Worm (Caenorhabditis elegans): ENCODE data around the gene Y45F3A.4.

Y45F3A.4 gene

ce11 chrIII:10578873-10579272 is 3.7 kb upstream of the Y45F3A.4 start:
- no peak for TF ChIP-seq somi-1 (GFP tag; optimal IDR thresholded peaks at IDR 0.05)
- TF ChIP-seq lsl-1 (GFP tag; optimal IDR thresholded peaks at IDR 0.05): no peak
- TF ChIP-seq ZK185.1 (tag; optimal IDR thresholded peaks at IDR 0.05; ENCODE audit: poor library complexity, severe bottlenecking): no peak

ce11 chrIII:10577782-10578181 is 2.6 kb upstream of the Y45F3A.4 start:
- TF ChIP-seq T07F8.4 (tag; optimal IDR thresholded peaks at IDR 0.05) (no peak), atf-7 (tag; optimal IDR thresholded peaks at IDR 0.05) (no peak), F33H1.4 (GFP tag; IDR thresholded peaks at IDR 0.05) (no peak), gei-17 (GFP tag; optimal IDR thresholded peaks at IDR 0.05) (no peak), unc-62 (GFP tag; optimal IDR thresholded peaks at IDR 0.05) (no peak), madf-10 (tag; optimal IDR thresholded peaks at IDR 0.05) (no peak), K11D2.4 (GFP tag; IDR thresholded peaks at IDR 0.05) (no peak), sptf-2 (GFP tag; optimal IDR thresholded peaks at IDR 0.05) (no peak), T26A5.8 (tag; optimal IDR thresholded peaks at IDR 0.05) (no peak), F57A8.1 (GFP tag; optimal IDR thresholded peaks at IDR 0.05) (no peak), Y53F4B.3 (GFP tag; IDR thresholded peaks at IDR 0.05) (no peak), mel-28 (tag; optimal IDR thresholded peaks at IDR 0.05; ENCODE audit: borderline replicate concordance) (no peak), nhr-120 (GFP tag; IDR thresholded peaks at IDR 0.05) (no peak), chd-7 (tag; optimal IDR thresholded peaks at IDR 0.05) (no peak), madf-8 (GFP tag; conservative IDR thresholded peaks at IDR 0.05) (no peak), die-1 (tag; optimal IDR thresholded peaks at IDR 0.05) (no peak), hsf-1 (GFP tag; IDR thresholded peaks at IDR 0.05) (no peak)

- TF ChIP-seq snpc-4 (GFP tag; optimal IDR thresholded peaks at IDR 0.05) (peak; percentile 70), snpc-4 (tag; optimal IDR thresholded peaks at IDR 0.05) (peak in 3 of 4 experiments; percentile 62 to 95 (median 93)), snpc-1.1 (tag; optimal IDR thresholded peaks at IDR 0.05; ENCODE audit: insufficient read depth) (peak; percentile 73), hmg-1.2 (GFP tag; IDR thresholded peaks at IDR 0.05) (0 out of 2 replicates have a peak, but pooled peaks have one; percentile 28)
Observed at ce11 chrIII:10576316-10576715, 1.1 kb upstream of the Y45F3A.4 start.

- TF ChIP-seq hmg-20 (GFP tag; IDR thresholded peaks at IDR 0.05) (no peak), B0035.1 (tag; optimal IDR thresholded peaks at IDR 0.05) (no peak), repo-1 (tag; optimal IDR thresholded peaks at IDR 0.05) (no peak), unc-62 (GFP tag; optimal IDR thresholded peaks at IDR 0.05) (no peak), F57A8.1 (GFP tag; optimal IDR thresholded peaks at IDR 0.05) (no peak), nfya-1 (tag; optimal IDR thresholded peaks at IDR 0.05; ENCODE audit: borderline replicate concordance, insufficient read depth) (no peak), atf-7 (tag; optimal IDR thresholded peaks at IDR 0.05) (no peak), F39B2.1 (GFP tag; IDR thresholded peaks at IDR 0.05) (no peak), snpc-1.1 (tag; optimal IDR thresholded peaks at IDR 0.05; ENCODE audit: insufficient read depth) (no peak), ztf-6 (GFP tag; IDR thresholded peaks at IDR 0.05) (no peak), sdz-38 (tag; optimal IDR thresholded peaks at IDR 0.05) (no peak), let-607 (tag; optimal IDR thresholded peaks at IDR 0.05) (no peak), cebp-2 (GFP tag; IDR thresholded peaks at IDR 0.05) (no peak), nhr-80 (tag; optimal IDR thresholded peaks at IDR 0.05) (no peak), ztf-25 (GFP tag; IDR thresholded peaks at IDR 0.05) (no peak), die-1 (tag; optimal IDR thresholded peaks at IDR 0.05) (no peak), ceh-40 (GFP tag; IDR thresholded peaks at IDR 0.05) (no peak)
Observed at ce11 chrIII:10569246-10569645, 6.0 kb downstream of the Y45F3A.4 start.

Measured in whole organism, young adult.